Fruit fly (Drosophila melanogaster) whole organism, embryonic: Measurements from ENCODE around the gene HipHop.

Experiments used
- Aef1 ChIP-seq: fragments of 200-800 bp; sonication (Bioruptor generic); IDR thresholded peaks from 3 replicates; pipeline ENCODE4 v1.3.6; 2022; ENCODE audit warnings: missing biosample characterization, missing genetic modification characterization
- Atf3 ChIP-seq: fragments of 200-800 bp; sonication (Bioruptor generic); optimal IDR thresholded peaks from 3 replicates; lab custom pipeline; 2016; ENCODE audit warnings: missing biosample characterization, missing genetic modification characterization
- Blimp-1 ChIP-seq: fragments of 200-800 bp; sonication (Bioruptor generic); optimal IDR thresholded peaks from 3 replicates; lab custom pipeline; 2018; ENCODE audit warnings: missing biosample characterization, missing genetic modification characterization, mild to moderate bottlenecking, moderate library complexity, missing genetic modification reagents
- C15 ChIP-seq: fragments of 200-800 bp; sonication (Bioruptor generic); IDR thresholded peaks from 3 replicates; pipeline ENCODE4 v1.3.6; 2022; ENCODE audit warnings: missing biosample characterization, missing genetic modification characterization
- CG10431 ChIP-seq: fragments of 200-800 bp; sonication (Bioruptor generic); optimal IDR thresholded peaks from 3 replicates; lab custom pipeline; 2018; ENCODE audit warnings: missing biosample characterization, mild to moderate bottlenecking, missing genetic modification characterization
- CG10565 ChIP-seq: fragments of 200-800 bp; sonication (Bioruptor generic); optimal IDR thresholded peaks from 3 replicates; lab custom pipeline; 2016; ENCODE audit warnings: missing biosample characterization, mild to moderate bottlenecking, missing genetic modification characterization
- CG11093 ChIP-seq: fragments of 200-800 bp; sonication (Bioruptor generic); IDR thresholded peaks from 3 replicates; pipeline ENCODE4 v1.3.6; 2022; ENCODE audit warnings: missing biosample characterization, missing genetic modification characterization
- CG11560 ChIP-seq: fragments of 200-800 bp; sonication (Bioruptor generic); IDR thresholded peaks from 3 replicates; pipeline ENCODE4 v1.3.6; 2022; ENCODE audit warnings: missing biosample characterization, missing genetic modification characterization
- CG12071 ChIP-seq: fragments of 200-800 bp; sonication (Bioruptor generic); optimal IDR thresholded peaks from 3 replicates; lab custom pipeline; 2018; ENCODE audit warnings: missing biosample characterization, mild to moderate bottlenecking, missing genetic modification characterization
- CG13424 ChIP-seq: fragments of 200-800 bp; sonication (Bioruptor generic); optimal IDR thresholded peaks from 2 replicates; lab custom pipeline; 2019; ENCODE audit warnings: missing biosample characterization, mild to moderate bottlenecking, missing genetic modification characterization, moderate library complexity
- CG16779 ChIP-seq: fragments of 200-800 bp; sonication (Bioruptor generic); IDR thresholded peaks from 2 replicates; pipeline ENCODE4 v1.3.6; 2022; ENCODE audit warnings: missing biosample characterization, missing genetic modification characterization
- CG17361 ChIP-seq: fragments of 200-800 bp; sonication (Bioruptor generic); IDR thresholded peaks from 3 replicates; pipeline ENCODE4 v1.3.6; 2022; ENCODE audit warnings: missing biosample characterization, missing genetic modification characterization
- CG18262 ChIP-seq: fragments of 200-800 bp; optimal IDR thresholded peaks from 3 replicates; lab custom pipeline; 2019; ENCODE audit warnings: missing biosample characterization, mild to moderate bottlenecking, missing genetic modification characterization, moderate library complexity
- CG2678 ChIP-seq: fragments of 200-800 bp; sonication (Bioruptor generic); optimal IDR thresholded peaks from 3 replicates; lab custom pipeline; 2019; ENCODE audit warnings: missing biosample characterization, mild to moderate bottlenecking, missing genetic modification characterization, moderate library complexity
- CG30020 ChIP-seq: fragments of 200-800 bp; optimal IDR thresholded peaks from 2 replicates; lab custom pipeline; 2019; ENCODE audit warnings: missing biosample characterization, mild to moderate bottlenecking, missing genetic modification characterization, moderate library complexity
- CG33557 ChIP-seq: fragments of 200-800 bp; sonication (Bioruptor generic); optimal IDR thresholded peaks from 2 replicates; lab custom pipeline; 2019; ENCODE audit warnings: missing biosample characterization, mild to moderate bottlenecking, missing genetic modification characterization, moderate library complexity
- CG3838 ChIP-seq: fragments of 200-800 bp; sonication (Bioruptor generic); optimal IDR thresholded peaks from 3 replicates; lab custom pipeline; 2016; ENCODE audit warnings: missing biosample characterization, missing genetic modification characterization
- CG4404 ChIP-seq: fragments of 200-800 bp; sonication (Bioruptor generic); IDR thresholded peaks from 2 replicates; pipeline ENCODE4 v1.3.6; 2022; ENCODE audit warnings: missing biosample characterization, missing genetic modification characterization
- CG7271 ChIP-seq: fragments of 200-800 bp; sonication (Bioruptor generic); optimal IDR thresholded peaks from 2 replicates; lab custom pipeline; 2018; ENCODE audit warnings: missing biosample characterization, mild to moderate bottlenecking, missing genetic modification characterization, moderate library complexity
- CG9932 ChIP-seq: fragments of 200-800 bp; sonication (Bioruptor generic); IDR thresholded peaks from 2 replicates; pipeline ENCODE4 v1.3.6; 2022; ENCODE audit warnings: missing biosample characterization, missing genetic modification characterization
- Chrac-16 ChIP-seq: fragments of 200-800 bp; sonication (Bioruptor generic); optimal IDR thresholded peaks from 3 replicates; lab custom pipeline; 2016; ENCODE audit warnings: missing biosample characterization, missing genetic modification characterization
- Hey ChIP-seq: fragments of 200-800 bp; sonication (Bioruptor generic); optimal IDR thresholded peaks from 3 replicates; lab custom pipeline; 2018; ENCODE audit warnings: missing biosample characterization, mild to moderate bottlenecking, missing genetic modification characterization
- Mrtf ChIP-seq: fragments of 200-800 bp; sonication (Bioruptor generic); IDR thresholded peaks from 3 replicates; pipeline ENCODE4 v1.3.6; 2022; ENCODE audit warnings: missing biosample characterization, missing genetic modification characterization
- Nf-YB ChIP-seq: fragments of 200-800 bp; sonication (Bioruptor generic); optimal IDR thresholded peaks from 3 replicates; lab custom pipeline; 2019; ENCODE audit warnings: missing biosample characterization, mild to moderate bottlenecking, missing genetic modification characterization, moderate library complexity
- Rx ChIP-seq: fragments of 200-800 bp; sonication (Bioruptor generic); IDR thresholded peaks from 2 replicates; pipeline ENCODE4 v1.3.6; 2022; ENCODE audit warnings: missing biosample characterization, missing genetic modification characterization
- Vsx1 ChIP-seq: fragments of 200-800 bp; sonication (Bioruptor generic); optimal IDR thresholded peaks from 2 replicates; lab custom pipeline; 2017; ENCODE audit warnings: missing biosample characterization, mild to moderate bottlenecking, missing genetic modification characterization, missing genetic modification reagents
- ato ChIP-seq: fragments of 200-800 bp; sonication (Bioruptor generic); IDR thresholded peaks from 2 replicates; pipeline ENCODE4 v1.3.6; 2022; ENCODE audit warnings: missing biosample characterization, missing genetic modification characterization; ENCODE audit not compliant: partially characterized antibody
- bsh ChIP-seq, 2 experiments: fragments of 200-800 bp; sonication (Bioruptor generic); optimal IDR thresholded peaks; 2 replicates each; lab custom pipeline; 2017 to 2018; ENCODE audit warnings: mild to moderate bottlenecking in 2 of 2, missing biosample characterization in 2 of 2, missing genetic modification characterization in 2 of 2, moderate library complexity in 1 of 2
- cg ChIP-seq: fragments of 200-800 bp; sonication (Bioruptor generic); optimal IDR thresholded peaks from 3 replicates; lab custom pipeline; 2019; ENCODE audit warnings: missing biosample characterization, mild to moderate bottlenecking, missing genetic modification characterization, moderate library complexity
- chinmo ChIP-seq: fragments of 200-800 bp; sonication (Bioruptor generic); IDR thresholded peaks from 4 replicates; pipeline ENCODE4 v1.3.6; 2022; ENCODE audit warnings: missing biosample characterization, missing genetic modification characterization; ENCODE audit not compliant: partially characterized antibody
- crol ChIP-seq: fragments of 200-800 bp; sonication (Bioruptor generic); IDR thresholded peaks from 2 replicates; pipeline ENCODE4 v1.3.6; 2022; ENCODE audit warnings: missing biosample characterization, missing genetic modification characterization
- dm ChIP-seq: fragments of 200-800 bp; sonication (Bioruptor generic); optimal IDR thresholded peaks from 3 replicates; lab custom pipeline; 2016; ENCODE audit warnings: missing biosample characterization, missing genetic modification characterization
- dmrt99B ChIP-seq: fragments of 200-800 bp; sonication (Bioruptor generic); optimal IDR thresholded peaks from 2 replicates; lab custom pipeline; 2018; ENCODE audit warnings: missing biosample characterization, mild to moderate bottlenecking, missing genetic modification characterization, moderate library complexity
- ewg ChIP-seq: fragments of 200-800 bp; sonication (Bioruptor generic); optimal IDR thresholded peaks from 3 replicates; lab custom pipeline; 2017; ENCODE audit warnings: mild to moderate bottlenecking, missing biosample characterization, missing genetic modification reagents, missing genetic modification characterization
- hth ChIP-seq: fragments of >200 bp; optimal IDR thresholded peaks from 2 replicates; lab custom pipeline; 2017; ENCODE audit warnings: inconsistent platforms
- nom ChIP-seq: fragments of 200-800 bp; sonication (Bioruptor generic); optimal IDR thresholded peaks from 2 replicates; lab custom pipeline; 2017; ENCODE audit warnings: missing biosample characterization, missing genetic modification characterization, mild to moderate bottlenecking, moderate library complexity, missing genetic modification reagents
- odd ChIP-seq: fragments of 200-800 bp; sonication (Bioruptor generic); optimal IDR thresholded peaks from 2 replicates; lab custom pipeline; 2017; ENCODE audit warnings: missing biosample characterization, mild to moderate bottlenecking, missing genetic modification characterization
- otp ChIP-seq: fragments of 200-800 bp; sonication (Bioruptor generic); IDR thresholded peaks from 3 replicates; pipeline ENCODE4, ENCODE4 v1.3.6; 2022; ENCODE audit warnings: missing biosample characterization, missing genetic modification characterization
- p53 ChIP-seq: fragments of 200-800 bp; sonication (Bioruptor generic); optimal IDR thresholded peaks from 2 replicates; lab custom pipeline; 2016; ENCODE audit warnings: missing biosample characterization, missing genetic modification characterization
- pan ChIP-seq, 4 experiments: fragments of >200 bp in 3 of 4; fragments of 200-800 bp in 1 of 4; sonication (Bioruptor generic) in 1 of 4; optimal IDR thresholded peaks in 3 of 4; IDR thresholded peaks in 1 of 4; 2 replicates each; pipeline versions ENCODE4 v1.3.6 to Lab custom; 2017 to 2022; ENCODE audit warnings: missing biosample characterization in 2 of 4, missing genetic modification characterization in 2 of 4, mixed read lengths in 1 of 4
- peb ChIP-seq: fragments of 200-800 bp; sonication (Bioruptor generic); IDR thresholded peaks from 2 replicates; pipeline ENCODE4 v1.3.6; 2022; ENCODE audit warnings: missing biosample characterization, missing genetic modification characterization
- pum ChIP-seq: fragments of 200-800 bp; sonication (Bioruptor generic); optimal IDR thresholded peaks from 2 replicates; lab custom pipeline; 2016; ENCODE audit warnings: missing biosample characterization, missing genetic modification characterization
- ranshi ChIP-seq: fragments of 200-800 bp; sonication (Bioruptor generic); IDR thresholded peaks from 2 replicates; pipeline ENCODE4 v1.3.6; 2022; ENCODE audit warnings: missing biosample characterization, missing genetic modification characterization
- sd ChIP-seq: fragments of 200-800 bp; sonication (Bioruptor generic); optimal IDR thresholded peaks from 3 replicates; lab custom pipeline; 2018; ENCODE audit warnings: missing biosample characterization, mild to moderate bottlenecking, missing genetic modification characterization, moderate library complexity
- sim ChIP-seq: fragments of 200-800 bp; sonication (Bioruptor generic); IDR thresholded peaks from 2 replicates; pipeline ENCODE4 v1.3.6; 2022; ENCODE audit warnings: missing biosample characterization, missing genetic modification characterization
- sima ChIP-seq: fragments of 200-800 bp; sonication (Bioruptor generic); optimal IDR thresholded peaks from 2 replicates; lab custom pipeline; 2016; ENCODE audit warnings: missing biosample characterization, missing genetic modification characterization
- stc ChIP-seq: fragments of 200-800 bp; sonication (Bioruptor generic); IDR thresholded peaks from 2 replicates; pipeline ENCODE4 v1.3.6; 2022; ENCODE audit warnings: missing biosample characterization, missing genetic modification characterization
- tll ChIP-seq, 2 experiments: fragments of 200-800 bp in 1 of 2; fragments of >200 bp in 1 of 2; sonication (Bioruptor generic) in 1 of 2; optimal IDR thresholded peaks; 2 replicates each; lab custom pipeline; 2017 to 2019; ENCODE audit warnings: missing biosample characterization in 2 of 2, missing genetic modification characterization in 2 of 2, mild to moderate bottlenecking in 1 of 2, moderate library complexity in 1 of 2
- tna ChIP-seq: fragments of 200-800 bp; sonication (Bioruptor generic); IDR thresholded peaks from 2 replicates; pipeline ENCODE4 v1.3.6; 2022; ENCODE audit warnings: missing biosample characterization, missing genetic modification characterization; ENCODE audit not compliant: partially characterized antibody

Gene HipHop

dm6 chr3L:18800100-18800841, 20.7 kb upstream of the HipHop start (continued):
- TF ChIP-seq CG16779 (no peak), dmrt99B (no peak), CG10565 (no peak), CG13424 (tag; lab: Kevin White, UChicago) (no peak), CG2678 (tag; lab: Kevin White, UChicago) (no peak), ewg (GFP tag; lab: Kevin White, UChicago) (no peak), CG11093 (GFP tag; lab: Robert Waterston, UW) (no peak), CG3838 (GFP tag; lab: Kevin White, UChicago) (no peak), crol (GFP tag; lab: Robert Waterston, UW) (peak; percentile 78), Chrac-16 (GFP tag; lab: Kevin White, UChicago) (no peak), cg (GFP tag; lab: Kevin White, UChicago) (no peak), chinmo (GFP tag; lab: Robert Waterston, UW) (peak; percentile 67; the same call in 2 of the 4 replicates), CG7271 (tag; lab: Kevin White, UChicago) (no peak), sd (tag; lab: Kevin White, UChicago) (peak; percentile 69), nom (GFP tag; lab: Kevin White, UChicago) (peak; percentile 54), Blimp-1 (GFP tag; lab: Kevin White, UChicago) (peak; percentile 100), C15 (no peak), Rx (GFP tag; lab: Robert Waterston, UW) (no peak), Nf-YB (no peak), hth (lab: Kevin White, UChicago) (no peak), peb (GFP tag; lab: Robert Waterston, UW) (no peak), dm (no peak), Mrtf (GFP tag; lab: Robert Waterston, UW) (no peak), Atf3 (GFP tag; lab: Kevin White, UChicago) (no peak), stc (GFP tag; lab: Robert Waterston, UW) (no peak), sima (no peak), ato (no peak), CG9932 (GFP tag; lab: Robert Waterston, UW) (no peak), tll (GFP tag; optimal IDR thresholded peaks at IDR 0.05; lab: Kevin White, UChicago) (no peak), Hey (no peak), CG30020 (tag; lab: Kevin White, UChicago) (no peak), p53 (GFP tag; lab: Kevin White, UChicago) (no peak), CG11560 (tag; lab: Robert Waterston, UW) (no peak), pum (GFP tag; lab: Kevin White, UChicago) (no peak), odd (GFP tag; lab: Kevin White, UChicago) (no peak), pan (optimal IDR thresholded peaks at IDR 0.05; lab: Kevin White, UChicago) (no peak), pan (GFP tag; optimal IDR thresholded peaks at IDR 0.05 in 1 of 2, IDR thresholded peaks at IDR 0.05 in 1 of 2) (no peak), Vsx1 (GFP tag; lab: Kevin White, UChicago) (no peak), CG4404 (GFP tag; lab: Robert Waterston, UW) (no peak), sim (GFP tag; lab: Robert Waterston, UW) (no peak), CG10431 (GFP tag; lab: Kevin White, UChicago) (peak; percentile 29), Aef1 (GFP tag; lab: Robert Waterston, UW) (0 out of 3 replicates have a peak, but pooled peaks have one; percentile 12), otp (GFP tag; lab: Robert Waterston, UW) (0 out of 3 replicates have a peak, but pooled peaks have one; percentile 34), CG33557 (GFP tag; lab: Kevin White, UChicago) (peak; percentile 50), ranshi (GFP tag; lab: Robert Waterston, UW) (no peak), CG12071 (GFP tag; lab: Kevin White, UChicago) (no peak), CG18262 (tag; lab: Kevin White, UChicago) (no peak), tna (GFP tag; lab: Robert Waterston, UW) (peak; percentile 33; the same call in 1 of the 2 replicates), CG17361 (GFP tag; lab: Robert Waterston, UW) (no peak), bsh (GFP tag; optimal IDR thresholded peaks at IDR 0.05; lab: Kevin White, UChicago) (peak in 1 of 2 experiments; percentile 12)
